Worm (Caenorhabditis elegans) whole organism, young adult: ENCODE results near the gene inso-1.

ENCODE experiments used
- B0261.1 ChIP-seq: sonication (generic microtip); optimal IDR thresholded peaks from 2 replicates; lab custom pipeline; 2016; ENCODE audit warnings: mild to moderate bottlenecking, missing genetic modification characterization, moderate library complexity, missing compliant biosample characterization
- B0336.3 ChIP-seq: fragments of 200-800 bp; sonication (Bioruptor generic); IDR thresholded peaks from 2 replicates; pipeline ENCODE4 v1.3.6; 2022; ENCODE audit warnings: missing genetic modification characterization, missing compliant biosample characterization
- C17E4.6 ChIP-seq: fragments of 200-800 bp; sonication (Bioruptor generic); IDR thresholded peaks from 2 replicates; pipeline ENCODE4 v1.3.6; 2022; ENCODE audit warnings: missing genetic modification reagents, missing genetic modification characterization, missing compliant biosample characterization
- D2030.7 ChIP-seq: fragments of 200-800 bp; sonication (Bioruptor generic); IDR thresholded peaks from 2 replicates; pipeline ENCODE4 v1.3.6; 2022; ENCODE audit warnings: missing genetic modification reagents, missing genetic modification characterization, missing compliant biosample characterization
- F10E7.11 ChIP-seq: sonication (generic microtip); optimal IDR thresholded peaks from 2 replicates; lab custom pipeline; 2017; ENCODE audit warnings: mild to moderate bottlenecking, missing genetic modification characterization, moderate library complexity, missing compliant biosample characterization
- F57A8.1 ChIP-seq: fragments of 200-800 bp; sonication (Bioruptor generic); optimal IDR thresholded peaks from 2 replicates; lab custom pipeline; 2018; ENCODE audit warnings: mild to moderate bottlenecking, missing genetic modification characterization, moderate library complexity, missing compliant biosample characterization
- Y53F4B.3 ChIP-seq: fragments of 200-800 bp; sonication (Bioruptor generic); IDR thresholded peaks from 2 replicates; pipeline ENCODE4 v1.3.6; 2022; ENCODE audit warnings: missing genetic modification reagents, missing genetic modification characterization, missing compliant biosample characterization
- Y53G8AR.9 ChIP-seq: fragments of 200-800 bp; sonication (Bioruptor generic); conservative IDR thresholded peaks from 2 replicates; pipeline ENCODE4 v1.3.6; 2022; ENCODE audit warnings: missing genetic modification reagents, missing genetic modification characterization, missing compliant biosample characterization
- Y79H2A.3 ChIP-seq: fragments of 200-800 bp; sonication (Bioruptor generic); conservative IDR thresholded peaks from 2 replicates; pipeline ENCODE4 v1.3.6; 2022; ENCODE audit warnings: missing genetic modification reagents, missing genetic modification characterization, missing compliant biosample characterization
- ama-1 ChIP-seq, 3 experiments: fragments of 150-350 bp in 1 of 3; sonication (generic microtip) in 2 of 3; optimal IDR thresholded peaks; 2 replicates each; lab custom pipeline; 2014 to 2018; ENCODE audit warnings: missing biosample characterization in 2 of 3, missing genetic modification characterization in 2 of 3, missing genetic modification reagents in 2 of 3
- atf-7 ChIP-seq: sonication (generic microtip); optimal IDR thresholded peaks from 2 replicates; lab custom pipeline; 2017; ENCODE audit warnings: mild to moderate bottlenecking, missing genetic modification characterization, missing compliant biosample characterization
- bed-1 ChIP-seq: fragments of 200-800 bp; sonication (Bioruptor generic); IDR thresholded peaks from 2 replicates; pipeline ENCODE4 v1.3.6; 2022; ENCODE audit warnings: missing genetic modification reagents, missing genetic modification characterization, missing compliant biosample characterization
- cebp-2 ChIP-seq: fragments of 200-800 bp; sonication (Bioruptor generic); IDR thresholded peaks from 2 replicates; pipeline ENCODE4 v1.3.6; 2022; ENCODE audit warnings: missing genetic modification characterization, missing compliant biosample characterization
- ceh-79 ChIP-seq: sonication (generic microtip); optimal IDR thresholded peaks from 2 replicates; lab custom pipeline; 2017; ENCODE audit warnings: mild to moderate bottlenecking, missing genetic modification characterization, missing compliant biosample characterization
- die-1 ChIP-seq: sonication (generic microtip); optimal IDR thresholded peaks from 2 replicates; lab custom pipeline; 2016; ENCODE audit warnings: missing genotype, mild to moderate bottlenecking, missing genetic modification characterization, missing compliant biosample characterization
- ekl-4 ChIP-seq: fragments of 200-800 bp; sonication (Bioruptor generic); IDR thresholded peaks from 2 replicates; pipeline ENCODE4 v1.3.6; 2022; ENCODE audit warnings: missing genetic modification reagents, missing genetic modification characterization, missing compliant biosample characterization
- him-1 ChIP-seq: sonication (generic microtip); optimal IDR thresholded peaks from 2 replicates; lab custom pipeline; 2016; ENCODE audit warnings: missing genotype, missing genetic modification reagents, missing genetic modification characterization, missing compliant biosample characterization
- let-526 ChIP-seq: fragments of 200-800 bp; sonication (Bioruptor generic); IDR thresholded peaks from 2 replicates; pipeline ENCODE4 v1.3.6; 2022; ENCODE audit warnings: missing genetic modification reagents, missing genetic modification characterization, missing compliant biosample characterization
- lin-26 ChIP-seq: fragments of 200-800 bp; sonication (Bioruptor generic); IDR thresholded peaks from 2 replicates; pipeline ENCODE4 v1.3.6; 2022; ENCODE audit warnings: missing genetic modification reagents, missing genetic modification characterization, missing compliant biosample characterization
- lin-35 ChIP-seq, 3 experiments: fragments of 150-350 bp in 2 of 3; sonication (generic microtip) in 1 of 3; optimal IDR thresholded peaks; 2 replicates each; lab custom pipeline; 2014 to 2018; ENCODE audit warnings: missing biosample characterization in 3 of 3, missing genetic modification characterization in 3 of 3, missing genetic modification reagents in 3 of 3
- lin-40 ChIP-seq: sonication (generic microtip); optimal IDR thresholded peaks from 2 replicates; lab custom pipeline; 2016; ENCODE audit warnings: missing genetic modification characterization, mild to moderate bottlenecking, missing compliant biosample characterization, missing genotype, missing genetic modification reagents
- lsy-27 ChIP-seq: sonication (generic microtip); optimal IDR thresholded peaks from 2 replicates; lab custom pipeline; 2017; ENCODE audit warnings: missing genetic modification characterization, mild to moderate bottlenecking, missing compliant biosample characterization, antibody characterized with exemption, missing genotype, borderline replicate concordance; ENCODE audit not compliant: insufficient read depth
- madf-10 ChIP-seq: sonication (generic microtip); optimal IDR thresholded peaks from 2 replicates; lab custom pipeline; 2016; ENCODE audit warnings: mild to moderate bottlenecking, missing genetic modification characterization, missing compliant biosample characterization
- mcd-1 ChIP-seq: fragments of 200-800 bp; sonication (Bioruptor generic); IDR thresholded peaks from 2 replicates; pipeline ENCODE4 v1.3.6; 2022; ENCODE audit warnings: missing genetic modification reagents, missing genetic modification characterization, missing compliant biosample characterization
- mel-28 ChIP-seq: sonication (generic microtip); optimal IDR thresholded peaks from 2 replicates; lab custom pipeline; 2016; ENCODE audit warnings: borderline replicate concordance, mild to moderate bottlenecking, missing genetic modification characterization, missing compliant biosample characterization
- mxl-1 ChIP-seq: sonication (generic microtip); optimal IDR thresholded peaks from 2 replicates; lab custom pipeline; 2016; ENCODE audit warnings: missing genetic modification characterization, missing compliant biosample characterization
- nfya-1 ChIP-seq: sonication (generic microtip); optimal IDR thresholded peaks from 2 replicates; lab custom pipeline; 2017; ENCODE audit warnings: antibody characterized with exemption, missing compliant biosample characterization, missing genetic modification characterization, borderline replicate concordance; ENCODE audit not compliant: insufficient read depth
- nhr-90 ChIP-seq: sonication (generic microtip); optimal IDR thresholded peaks from 2 replicates; lab custom pipeline; 2016; ENCODE audit warnings: missing genotype, mild to moderate bottlenecking, missing genetic modification characterization, missing compliant biosample characterization
- pha-4 ChIP-seq: fragments of 150-350 bp; sonication (generic microtip); optimal IDR thresholded peaks from 2 replicates; lab custom pipeline; 2014; ENCODE audit warnings: missing biosample characterization, missing genetic modification reagents, missing genetic modification characterization
- rec-8 ChIP-seq, 2 experiments: sonication (generic microtip); optimal IDR thresholded peaks; 2 replicates each; lab custom pipeline; 2016; ENCODE audit warnings: mild to moderate bottlenecking in 2 of 2, missing genetic modification characterization in 2 of 2, missing genetic modification reagents in 2 of 2, missing genotype in 2 of 2, missing biosample characterization in 1 of 2, missing compliant biosample characterization in 1 of 2, moderate library complexity in 1 of 2
- rpc-1 ChIP-seq, 2 experiments: fragments of 150-350 bp in 1 of 2; sonication (generic microtip) in 1 of 2; optimal IDR thresholded peaks; 2 replicates each; lab custom pipeline; 2014 to 2018; ENCODE audit warnings: missing biosample characterization in 1 of 2, missing genetic modification characterization in 1 of 2, missing genetic modification reagents in 1 of 2, missing genotype in 1 of 2
- sea-2 ChIP-seq: fragments of 200-800 bp; sonication (Bioruptor generic); IDR thresholded peaks from 2 replicates; pipeline ENCODE4 v1.3.6; 2022; ENCODE audit warnings: missing genetic modification characterization, missing compliant biosample characterization
- snpc-1.1 ChIP-seq: sonication (generic microtip); optimal IDR thresholded peaks from 2 replicates; lab custom pipeline; 2017; ENCODE audit warnings: missing genetic modification characterization, mild to moderate bottlenecking, missing compliant biosample characterization, antibody characterized with exemption, moderate library complexity, missing genotype, missing genetic modification reagents; ENCODE audit not compliant: insufficient read depth
- snpc-1.3 ChIP-seq: sonication (generic microtip); optimal IDR thresholded peaks from 2 replicates; lab custom pipeline; 2017; ENCODE audit warnings: missing genetic modification characterization, mild to moderate bottlenecking, missing compliant biosample characterization, antibody characterized with exemption, moderate library complexity, missing genotype, missing genetic modification reagents; ENCODE audit not compliant: insufficient read depth
- xnd-1 ChIP-seq: sonication (generic microtip); optimal IDR thresholded peaks from 2 replicates; lab custom pipeline; 2016; ENCODE audit warnings: missing genotype, missing genetic modification reagents, missing genetic modification characterization, missing compliant biosample characterization
- ztf-22 ChIP-seq: fragments of 200-800 bp; sonication (Bioruptor generic); optimal IDR thresholded peaks from 2 replicates; lab custom pipeline; 2018; ENCODE audit warnings: mild to moderate bottlenecking, missing genetic modification characterization, moderate library complexity, missing compliant biosample characterization
- ztf-6 ChIP-seq: fragments of 200-800 bp; sonication (Bioruptor generic); IDR thresholded peaks from 2 replicates; pipeline ENCODE4 v1.3.6; 2022; ENCODE audit warnings: missing genetic modification reagents, missing genetic modification characterization, missing compliant biosample characterization

inso-1 gene

ce11 chrX:1299849-1300248 lies at the start of gene inso-1:
inso-1 (plus strand) TSS chrX:1300149.
- TF ChIP-seq nfya-1 (no peak), rpc-1 (optimal IDR thresholded peaks at IDR 0.05; lab: Kevin White, UChicago) (no peak), rpc-1 (tag; optimal IDR thresholded peaks at IDR 0.05; lab: Kevin White, UChicago) (no peak), madf-10 (no peak), lsy-27 (tag; lab: Kevin White, UChicago) (no peak), ceh-79 (tag; lab: Kevin White, UChicago) (no peak), F57A8.1 (no peak)

- TF ChIP-seq D2030.7 (GFP tag; lab: Robert Waterston, UW): no peak
- no peak for TF ChIP-seq sea-2
- no peak for TF ChIP-seq Y79H2A.3
- no peak for TF ChIP-seq bed-1
- TF ChIP-seq ama-1 (optimal IDR thresholded peaks at IDR 0.05; lab: Kevin White, UChicago): no peak
- TF ChIP-seq ama-1 (GFP tag; optimal IDR thresholded peaks at IDR 0.05; lab: Kevin White, UChicago): no peak
- no peak for TF ChIP-seq lsy-27 (tag; lab: Kevin White, UChicago)
- TF ChIP-seq F57A8.1: no peak
Measured at ce11 chrX:1255547-1255946, 44.4 kb upstream of the inso-1 start, which contains the start of gene npr-11. npr-11 (minus strand) TSS chrX:1255647.

- 0 out of 2 replicates have a peak, but pooled peaks have one; percentile 37 for TF ChIP-seq cebp-2 (GFP tag; lab: Robert Waterston, UW)
- no peak for TF ChIP-seq die-1 (tag; lab: Kevin White, UChicago)
Measured at ce11 chrX:1257668-1258067, 42.3 kb upstream of the inso-1 start.

ce11 chrX:1265336-1265735 lies 34.6 kb upstream of the inso-1 start:
- TF ChIP-seq lin-35 (GFP tag; optimal IDR thresholded peaks at IDR 0.05; lab: Kevin White, UChicago) (no peak), pha-4 (no peak), ekl-4 (GFP tag; lab: Robert Waterston, UW) (no peak), B0336.3 (GFP tag; lab: Robert Waterston, UW) (no peak), mel-28 (tag; lab: Kevin White, UChicago) (no peak), B0261.1 (tag; lab: Kevin White, UChicago) (no peak), snpc-1.3 (tag; lab: Kevin White, UChicago) (no peak), xnd-1 (tag; lab: Kevin White, UChicago) (no peak), atf-7 (no peak), lin-26 (GFP tag; lab: Robert Waterston, UW) (no peak), him-1 (no peak), die-1 (tag; lab: Kevin White, UChicago) (no peak), snpc-1.1 (tag; lab: Kevin White, UChicago) (no peak), lin-40 (tag; lab: Kevin White, UChicago) (no peak), C17E4.6 (GFP tag; lab: Robert Waterston, UW) (no peak), let-526 (GFP tag; lab: Robert Waterston, UW) (no peak), Y53G8AR.9 (GFP tag; lab: Robert Waterston, UW) (no peak)

ce11 chrX:1270598-1270997 lies 29.4 kb upstream of the inso-1 start, which contains the start of gene C25G6.1:
C25G6.1 (plus strand) TSS chrX:1270898.
- TF ChIP-seq rec-8 (tag; optimal IDR thresholded peaks at IDR 0.05; lab: Kevin White, UChicago) (no peak), F10E7.11 (tag; lab: Kevin White, UChicago) (no peak), Y53F4B.3 (GFP tag; lab: Robert Waterston, UW) (no peak), mxl-1 (tag; lab: Kevin White, UChicago) (no peak), ztf-6 (no peak), sea-2 (no peak), ztf-22 (GFP tag; lab: Kevin White, UChicago) (no peak), mcd-1 (GFP tag; lab: Robert Waterston, UW) (no peak), bed-1 (no peak), nhr-90 (tag; lab: Kevin White, UChicago) (no peak)
